Worm (Caenorhabditis elegans): ENCODE measurements around the gene C27D6.3.

Gene C27D6.3

ce11 chrII:5174370-5174769 is at the start of gene C27D6.3:
TSS of gene C27D6.3 (minus strand) at chrII:5174470.
- TF ChIP-seq flt-1 (GFP tag; IDR thresholded peaks at IDR 0.05) (no peak), T22C8.4 (GFP tag; IDR thresholded peaks at IDR 0.05) (no peak), ref-1 (GFP tag; conservative IDR thresholded peaks at IDR 0.05) (no peak), tab-1 (GFP tag; IDR thresholded peaks at IDR 0.05) (no peak), ztf-29 (GFP tag; IDR thresholded peaks at IDR 0.05) (no peak), cog-1 (tag; optimal IDR thresholded peaks at IDR 0.05) (no peak), klf-2 (GFP tag; conservative IDR thresholded peaks at IDR 0.05) (no peak), ztf-23 (GFP tag; IDR thresholded peaks at IDR 0.05) (no peak)

DNA sequence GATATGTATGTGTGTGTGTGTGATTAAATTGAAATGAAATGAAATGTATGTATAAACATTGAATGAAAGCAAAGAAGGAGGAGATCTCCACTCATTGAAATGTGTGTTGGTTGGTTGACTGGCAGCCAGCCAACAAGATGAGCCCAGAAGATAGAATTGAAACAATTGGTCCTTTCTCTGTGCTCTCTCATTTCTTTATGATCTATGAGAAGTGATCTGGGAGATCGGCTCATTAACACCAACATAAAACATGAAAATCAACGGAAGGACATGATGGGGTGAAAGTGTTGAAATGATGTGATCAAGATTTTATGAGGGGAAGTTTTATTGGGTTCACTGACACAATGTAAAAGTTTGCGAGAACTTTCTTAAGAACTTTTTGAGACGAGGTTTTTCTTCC is 48.6 kb upstream of the C27D6.3 start:
- TF ChIP-seq ref-1 (GFP tag; conservative IDR thresholded peaks at IDR 0.05) (no peak), med-1 (GFP tag; optimal IDR thresholded peaks at IDR 0.05; ENCODE audit: insufficient read depth) (no peak), ztf-29 (GFP tag; IDR thresholded peaks at IDR 0.05) (no peak), klf-2 (GFP tag; conservative IDR thresholded peaks at IDR 0.05) (no peak), cog-1 (tag; optimal IDR thresholded peaks at IDR 0.05) (no peak), ztf-23 (GFP tag; IDR thresholded peaks at IDR 0.05) (no peak), tab-1 (GFP tag; IDR thresholded peaks at IDR 0.05) (no peak), T22C8.4 (GFP tag; IDR thresholded peaks at IDR 0.05) (no peak), flt-1 (GFP tag; IDR thresholded peaks at IDR 0.05) (no peak)

DNA sequence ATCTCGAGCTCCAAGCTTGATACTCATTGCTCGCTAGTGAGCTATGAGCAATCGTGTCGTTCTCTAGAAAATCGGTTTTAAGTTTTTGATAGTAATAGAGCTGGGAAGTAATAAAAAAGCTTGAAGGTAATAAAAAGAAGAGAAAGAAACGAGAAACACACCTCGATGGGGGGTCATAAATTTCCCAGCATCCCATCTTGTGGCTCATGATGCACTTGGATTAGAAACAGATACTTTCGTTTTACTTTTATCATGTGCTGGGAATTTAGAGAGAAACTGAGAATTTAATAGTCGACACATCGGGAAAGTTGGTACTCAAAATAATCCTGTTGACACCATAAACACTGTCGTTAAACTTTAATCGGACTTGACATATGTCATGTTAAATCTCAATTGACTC is 46.4 kb upstream of the C27D6.3 start:
- no peak for TF ChIP-seq tab-1 (GFP tag; IDR thresholded peaks at IDR 0.05)
- no peak for TF ChIP-seq cog-1 (tag; optimal IDR thresholded peaks at IDR 0.05)
- no peak for TF ChIP-seq flt-1 (GFP tag; IDR thresholded peaks at IDR 0.05)
- TF ChIP-seq ref-1 (GFP tag; conservative IDR thresholded peaks at IDR 0.05): no peak
- TF ChIP-seq ztf-29 (GFP tag; IDR thresholded peaks at IDR 0.05): no peak
- TF ChIP-seq klf-2 (GFP tag; conservative IDR thresholded peaks at IDR 0.05): no peak
- no peak for TF ChIP-seq T22C8.4 (GFP tag; IDR thresholded peaks at IDR 0.05)
- no peak for TF ChIP-seq med-1 (GFP tag; optimal IDR thresholded peaks at IDR 0.05; ENCODE audit: insufficient read depth)
- TF ChIP-seq ztf-23 (GFP tag; IDR thresholded peaks at IDR 0.05): no peak

DNA sequence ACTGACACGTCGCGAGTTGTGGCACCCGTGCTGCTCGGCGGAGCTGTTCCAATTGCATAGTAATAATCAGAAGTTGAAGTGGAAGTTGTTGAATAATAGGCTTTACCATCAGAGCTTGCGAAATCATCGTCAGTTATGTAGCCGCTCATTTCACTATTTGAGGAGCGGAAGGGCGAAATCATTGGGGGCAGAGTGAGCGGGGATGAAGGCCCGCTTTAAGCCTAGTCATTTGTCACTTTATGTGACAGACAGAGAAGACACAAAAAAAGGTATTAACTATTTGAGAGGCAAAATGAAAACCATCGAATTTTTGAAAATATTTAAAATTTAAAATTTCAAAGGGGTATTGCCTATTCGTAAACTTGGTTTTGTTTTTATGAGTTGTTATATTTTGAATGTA is 44.1 kb upstream of the C27D6.3 start:
- no peak for TF ChIP-seq ztf-29 (GFP tag; IDR thresholded peaks at IDR 0.05)
- no peak for TF ChIP-seq ztf-23 (GFP tag; IDR thresholded peaks at IDR 0.05)
- TF ChIP-seq klf-2 (GFP tag; conservative IDR thresholded peaks at IDR 0.05): no peak
- no peak for TF ChIP-seq ref-1 (GFP tag; conservative IDR thresholded peaks at IDR 0.05)
- no peak for TF ChIP-seq flt-1 (GFP tag; IDR thresholded peaks at IDR 0.05)
- TF ChIP-seq tab-1 (GFP tag; IDR thresholded peaks at IDR 0.05): no peak
- no peak for TF ChIP-seq med-1 (GFP tag; optimal IDR thresholded peaks at IDR 0.05; ENCODE audit: insufficient read depth)
- TF ChIP-seq T22C8.4 (GFP tag; IDR thresholded peaks at IDR 0.05): no peak
- TF ChIP-seq cog-1 (tag; optimal IDR thresholded peaks at IDR 0.05): no peak

ce11 chrII:5212675-5213074 is 38.4 kb upstream of the C27D6.3 start, which contains the start of gene C34F11.1:
TSS of gene C34F11.1 (plus strand) at chrII:5212975.
- TF ChIP-seq ztf-29 (GFP tag; IDR thresholded peaks at IDR 0.05): no peak
- no peak for TF ChIP-seq klf-2 (GFP tag; conservative IDR thresholded peaks at IDR 0.05)

DNA sequence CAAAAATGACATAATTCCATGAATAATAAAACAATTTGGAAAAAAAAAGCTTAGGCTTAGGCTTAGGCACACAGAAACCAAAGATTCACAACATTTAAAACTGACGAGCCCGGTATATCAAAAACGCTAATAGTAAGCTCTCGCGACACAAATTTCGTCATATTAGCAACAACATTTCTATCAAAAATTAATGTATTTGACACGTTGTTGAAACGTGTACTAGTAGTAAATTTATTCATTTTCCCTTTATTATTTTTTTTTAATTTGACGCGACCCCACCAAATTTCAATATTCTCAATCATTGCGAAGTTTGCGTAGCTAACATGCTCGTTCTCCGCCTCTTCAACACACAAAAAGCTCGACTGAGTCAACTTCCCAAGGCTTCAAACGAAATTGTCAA is 37.7 kb upstream of the C27D6.3 start, which contains the start of gene C34F11.2:
TSS of gene C34F11.2 (plus strand) at position 301 of the 400 bp plus-strand sequence.
- no peak for TF ChIP-seq ztf-29 (GFP tag; IDR thresholded peaks at IDR 0.05)
- no peak for TF ChIP-seq cog-1 (tag; optimal IDR thresholded peaks at IDR 0.05)
- TF ChIP-seq klf-2 (GFP tag; conservative IDR thresholded peaks at IDR 0.05): no peak
- TF ChIP-seq tab-1 (GFP tag; IDR thresholded peaks at IDR 0.05): no peak
- TF ChIP-seq ztf-23 (GFP tag; IDR thresholded peaks at IDR 0.05): no peak
- no peak for TF ChIP-seq flt-1 (GFP tag; IDR thresholded peaks at IDR 0.05)
- no peak for TF ChIP-seq med-1 (GFP tag; optimal IDR thresholded peaks at IDR 0.05; ENCODE audit: insufficient read depth)
- TF ChIP-seq ref-1 (GFP tag; conservative IDR thresholded peaks at IDR 0.05): no peak
- no peak for TF ChIP-seq T22C8.4 (GFP tag; IDR thresholded peaks at IDR 0.05)

ce11 chrII:5210830-5211229 is 36.6 kb upstream of the C27D6.3 start, which contains the start of gene C34F11.8:
TSS of gene C34F11.8 (minus strand) at chrII:5210964.
- TF ChIP-seq flt-1 (GFP tag; IDR thresholded peaks at IDR 0.05) (no peak), med-1 (GFP tag; optimal IDR thresholded peaks at IDR 0.05; ENCODE audit: insufficient read depth) (no peak), cog-1 (tag; optimal IDR thresholded peaks at IDR 0.05) (no peak), T22C8.4 (GFP tag; IDR thresholded peaks at IDR 0.05) (no peak), klf-2 (GFP tag; conservative IDR thresholded peaks at IDR 0.05) (no peak), ztf-23 (GFP tag; IDR thresholded peaks at IDR 0.05) (no peak)

ce11 chrII:5209122-5209521 is 34.9 kb upstream of the C27D6.3 start:
- no peak for TF ChIP-seq flt-1 (GFP tag; IDR thresholded peaks at IDR 0.05)

DNA sequence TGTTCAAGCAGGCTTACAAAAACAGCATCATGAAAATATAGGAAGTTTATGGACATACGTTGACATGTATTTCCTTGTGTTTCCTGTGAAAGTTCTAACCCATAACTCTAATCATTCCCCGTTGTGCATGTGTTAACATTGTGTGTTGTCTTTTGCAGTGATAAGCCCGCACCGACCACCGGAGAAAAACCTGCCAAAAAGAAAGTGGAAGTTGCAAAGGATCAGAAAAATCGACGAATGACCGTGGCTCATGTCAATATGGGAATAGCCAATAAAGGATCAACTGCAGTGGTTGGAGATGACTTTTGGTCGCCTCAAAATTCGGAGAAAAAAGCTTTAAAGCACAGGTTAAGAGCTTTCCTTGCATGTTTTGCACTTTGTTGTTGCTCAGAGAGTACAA is 31.0 kb upstream of the C27D6.3 start:
- no peak for TF ChIP-seq med-1 (GFP tag; optimal IDR thresholded peaks at IDR 0.05; ENCODE audit: insufficient read depth)
- no peak for TF ChIP-seq cog-1 (tag; optimal IDR thresholded peaks at IDR 0.05)
- TF ChIP-seq ref-1 (GFP tag; conservative IDR thresholded peaks at IDR 0.05): no peak
- TF ChIP-seq flt-1 (GFP tag; IDR thresholded peaks at IDR 0.05): no peak
- no peak for TF ChIP-seq klf-2 (GFP tag; conservative IDR thresholded peaks at IDR 0.05)
- no peak for TF ChIP-seq tab-1 (GFP tag; IDR thresholded peaks at IDR 0.05)
- no peak for TF ChIP-seq ztf-29 (GFP tag; IDR thresholded peaks at IDR 0.05)
- TF ChIP-seq T22C8.4 (GFP tag; IDR thresholded peaks at IDR 0.05): no peak
- no peak for TF ChIP-seq ztf-23 (GFP tag; IDR thresholded peaks at IDR 0.05)

ce11 chrII:5202930-5203329 is 28.7 kb upstream of the C27D6.3 start, which contains the start of gene ampd-1:
TSS of gene ampd-1 (plus strand) at chrII:5203322.
- no peak for TF ChIP-seq T22C8.4 (GFP tag; IDR thresholded peaks at IDR 0.05)
- TF ChIP-seq ztf-23 (GFP tag; IDR thresholded peaks at IDR 0.05): no peak

Data from whole organism, midembryonic.